Fruit fly (Drosophila melanogaster): ENCODE measurements around the gene yip7.

yip7 gene

dm6 chr3L:6054803-6055202, 19.8 kb downstream of the yip7 start, which contains the start of gene tant (continued):
- no peak for TF ChIP-seq Aef1 (GFP tag; IDR thresholded peaks at IDR 0.05)
- no peak for TF ChIP-seq CG1602 (GFP tag; optimal IDR thresholded peaks at IDR 0.05)
- TF ChIP-seq CG7786 (GFP tag; optimal IDR thresholded peaks at IDR 0.05), result no peak
- no peak for TF ChIP-seq Dip3 (GFP tag; optimal IDR thresholded peaks at IDR 0.05)
- no peak for TF ChIP-seq TFAM (GFP tag; optimal IDR thresholded peaks at IDR 0.05)
- TF ChIP-seq z (GFP tag; IDR thresholded peaks at IDR 0.05), result no peak
- peak; percentile 90 for TF ChIP-seq Opbp (GFP tag; IDR thresholded peaks at IDR 0.05; ENCODE audit: partially characterized antibody)
- TF ChIP-seq gcm (GFP tag; optimal IDR thresholded peaks at IDR 0.05), result no peak
- no peak for TF ChIP-seq CG30431 (GFP tag; optimal IDR thresholded peaks at IDR 0.05)
- no peak for TF ChIP-seq disco-r (GFP tag; optimal IDR thresholded peaks at IDR 0.05)
- TF ChIP-seq CG14014 (GFP tag; IDR thresholded peaks at IDR 0.05), result no peak
- no peak for TF ChIP-seq pum (GFP tag; optimal IDR thresholded peaks at IDR 0.05)
- peak; percentile 92 for TF ChIP-seq sna (GFP tag; IDR thresholded peaks at IDR 0.05; ENCODE audit: partially characterized antibody)
- no peak for TF ChIP-seq tin (GFP tag; optimal IDR thresholded peaks at IDR 0.05)
- peak; percentile 72 for TF ChIP-seq CG7963 (GFP tag; IDR thresholded peaks at IDR 0.05; ENCODE audit: partially characterized antibody)
- TF ChIP-seq ato (GFP tag; IDR thresholded peaks at IDR 0.05; ENCODE audit: partially characterized antibody), result peak; percentile 86
- TF ChIP-seq CG18262 (tag; optimal IDR thresholded peaks at IDR 0.05), result peak; percentile 4
- TF ChIP-seq CG4730 (GFP tag; IDR thresholded peaks at IDR 0.05), result no peak
- TF ChIP-seq slbo (GFP tag; IDR thresholded peaks at IDR 0.05), result no peak
- no peak for TF ChIP-seq exex (tag; optimal IDR thresholded peaks at IDR 0.05)
- no peak for TF ChIP-seq Hr39 (optimal IDR thresholded peaks at IDR 0.05)
- TF ChIP-seq sim (GFP tag; IDR thresholded peaks at IDR 0.05), result no peak
- TF ChIP-seq CG16863 (GFP tag; optimal IDR thresholded peaks at IDR 0.05), result no peak
- TF ChIP-seq CG34376 (GFP tag; optimal IDR thresholded peaks at IDR 0.05), result no peak
- peak; percentile 40; the same call in 1 of the 2 replicates for TF ChIP-seq Rfx (GFP tag; IDR thresholded peaks at IDR 0.05)
- no peak for TF ChIP-seq CG4360 (GFP tag; IDR thresholded peaks at IDR 0.05)
- TF ChIP-seq nmo (GFP tag; optimal IDR thresholded peaks at IDR 0.05), result peak; percentile 77
- TF ChIP-seq amos (GFP tag; IDR thresholded peaks at IDR 0.05; ENCODE audit: partially characterized antibody), result peak; percentile 92
- TF ChIP-seq ATbp (GFP tag; optimal IDR thresholded peaks at IDR 0.05), result no peak
- TF ChIP-seq chif (GFP tag; optimal IDR thresholded peaks at IDR 0.05), result peak in 1 of 2 experiments; percentile 13
- TF ChIP-seq Bteb2 (GFP tag; optimal IDR thresholded peaks at IDR 0.05), result no peak
- TF ChIP-seq br (optimal IDR thresholded peaks at IDR 0.05), result no peak
- TF ChIP-seq CG1792 (GFP tag; optimal IDR thresholded peaks at IDR 0.05), result peak; percentile 16
- no peak for TF ChIP-seq Xrp1 (GFP tag; IDR thresholded peaks at IDR 0.05)
- TF ChIP-seq HmgD (GFP tag; optimal IDR thresholded peaks at IDR 0.05), result peak; percentile 84
- no peak for TF ChIP-seq CG13424 (tag; optimal IDR thresholded peaks at IDR 0.05)
- TF ChIP-seq CG2875 (GFP tag; optimal IDR thresholded peaks at IDR 0.05), result no peak
- peak; percentile 15 for TF ChIP-seq Jarid2 (GFP tag; optimal IDR thresholded peaks at IDR 0.05)
- no peak for TF ChIP-seq CG10565 (GFP tag; optimal IDR thresholded peaks at IDR 0.05)
- TF ChIP-seq Hr78 (GFP tag; optimal IDR thresholded peaks at IDR 0.05), result no peak
- TF ChIP-seq CG7745 (tag; optimal IDR thresholded peaks at IDR 0.05), result no peak
- TF ChIP-seq ems (GFP tag; optimal IDR thresholded peaks at IDR 0.05), result no peak
- no peak for TF ChIP-seq pb (GFP tag; optimal IDR thresholded peaks at IDR 0.05)
- TF ChIP-seq Hr3 (GFP tag; optimal IDR thresholded peaks at IDR 0.05), result peak; percentile 7
- TF ChIP-seq C15 (GFP tag; IDR thresholded peaks at IDR 0.05), result no peak
- TF ChIP-seq Dek (tag; optimal IDR thresholded peaks at IDR 0.05), result no peak
- TF ChIP-seq CG18764 (GFP tag; optimal IDR thresholded peaks at IDR 0.05), result peak; percentile 6
- TF ChIP-seq caup (GFP tag; optimal IDR thresholded peaks at IDR 0.05; ENCODE audit: severe bottlenecking), result no peak
- no peak for TF ChIP-seq her (GFP tag; optimal IDR thresholded peaks at IDR 0.05)
- TF ChIP-seq CG1529 (GFP tag; optimal IDR thresholded peaks at IDR 0.05), result no peak
- TF ChIP-seq ro (GFP tag; IDR thresholded peaks at IDR 0.05), result no peak
- TF ChIP-seq knrl (GFP tag; IDR thresholded peaks at IDR 0.05; ENCODE audit: partially characterized antibody), result peak; percentile 97
